Worm (Caenorhabditis elegans): ENCODE results near the gene psa-3.

psa-3 gene

ce11 chrX:15446292-15446794 is 38.6 kb downstream of the psa-3 start, which contains the start of gene R03A10.5:
TSS of gene R03A10.5 (plus strand) at chrX:15446722.
- no peak for TF ChIP-seq ceh-43 (GFP tag; optimal IDR thresholded peaks at IDR 0.05)

ce11 chrX:15465050-15465449 is 57.3 kb downstream of the psa-3 start:
- no peak for TF ChIP-seq drap-1 (GFP tag; optimal IDR thresholded peaks at IDR 0.05)
- TF ChIP-seq ces-1 (GFP tag; optimal IDR thresholded peaks at IDR 0.05) = peak; percentile 11
- TF ChIP-seq ztf-11 (tag; optimal IDR thresholded peaks at IDR 0.05) = no peak

ce11 chrX:15466032-15466431 is 58.3 kb downstream of the psa-3 start, which contains the start of gene sprr-1:
TSS of gene sprr-1 (plus strand) at chrX:15466300.
- TF ChIP-seq nhr-12 (tag; optimal IDR thresholded peaks at IDR 0.05) (no peak), M03D4.4 (tag; optimal IDR thresholded peaks at IDR 0.05) (no peak), unc-39 (tag; optimal IDR thresholded peaks at IDR 0.05) (no peak), unc-120 (tag; optimal IDR thresholded peaks at IDR 0.05; ENCODE audit: poor library complexity, severe bottlenecking) (no peak), ztf-11 (tag; optimal IDR thresholded peaks at IDR 0.05) (no peak), flh-1 (GFP tag; optimal IDR thresholded peaks at IDR 0.05) (no peak), pha-4 (tag; optimal IDR thresholded peaks at IDR 0.05) (no peak), unc-62 (GFP tag; optimal IDR thresholded peaks at IDR 0.05) (no peak), nhr-237 (tag; optimal IDR thresholded peaks at IDR 0.05) (no peak)

ce11 chrX:15468657-15469056 is 60.9 kb downstream of the psa-3 start:
- TF ChIP-seq nhr-2 (tag; optimal IDR thresholded peaks at IDR 0.05) (no peak), nhr-12 (tag; optimal IDR thresholded peaks at IDR 0.05) (no peak), ztf-11 (tag; optimal IDR thresholded peaks at IDR 0.05) (no peak), tbx-8 (GFP tag; optimal IDR thresholded peaks at IDR 0.05) (no peak), ces-1 (GFP tag; optimal IDR thresholded peaks at IDR 0.05) (no peak), mab-5 (tag; optimal IDR thresholded peaks at IDR 0.05) (no peak), elt-1 (tag; optimal IDR thresholded peaks at IDR 0.05; ENCODE audit: borderline replicate concordance, insufficient read depth) (no peak), lsy-2 (tag; optimal IDR thresholded peaks at IDR 0.05) (no peak), drap-1 (GFP tag; optimal IDR thresholded peaks at IDR 0.05) (no peak), ceh-83 (GFP tag; optimal IDR thresholded peaks at IDR 0.05) (no peak), sem-2 (GFP tag; optimal IDR thresholded peaks at IDR 0.05) (no peak), sptf-1 (tag; optimal IDR thresholded peaks at IDR 0.05) (no peak), unc-120 (tag; optimal IDR thresholded peaks at IDR 0.05; ENCODE audit: poor library complexity, severe bottlenecking) (no peak), hlh-1 (tag; optimal IDR thresholded peaks at IDR 0.05) (no peak), lin-13 (tag; optimal IDR thresholded peaks at IDR 0.05) (no peak), elt-3 (tag; optimal IDR thresholded peaks at IDR 0.05) (no peak), bed-3 (GFP tag; optimal IDR thresholded peaks at IDR 0.05) (no peak)
